Worm (Caenorhabditis elegans): ENCODE measurements around the gene clec-218.

Gene clec-218

DNA sequence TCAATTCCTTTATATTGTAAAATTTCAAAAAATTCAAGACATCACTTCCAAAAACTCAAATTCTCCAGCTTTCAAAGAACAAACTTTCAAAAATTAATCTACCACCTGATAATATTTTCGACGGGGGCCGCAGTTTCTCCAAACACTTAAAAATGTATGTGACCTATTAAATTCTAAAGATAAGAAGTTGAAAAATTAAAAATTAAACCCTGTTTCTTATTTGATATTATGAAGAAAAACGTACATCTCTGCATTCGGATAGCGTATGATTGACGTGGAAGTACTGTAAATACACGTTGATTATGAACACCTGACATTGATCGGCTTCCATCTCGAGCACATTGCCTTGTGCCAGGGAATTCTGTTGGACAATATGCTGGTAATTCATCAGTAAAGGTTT lies 1.8 kb upstream of the clec-218 start:
- TF ChIP-seq let-526 (GFP tag; IDR thresholded peaks at IDR 0.05): peak; percentile 24; the same call in 1 of the 2 replicates
- TF ChIP-seq him-1 (tag; optimal IDR thresholded peaks at IDR 0.05): no peak
- TF ChIP-seq fkh-3 (tag; optimal IDR thresholded peaks at IDR 0.05): no peak
- TF ChIP-seq mes-4 (tag; optimal IDR thresholded peaks at IDR 0.05): no peak
- peak; percentile 59 for TF ChIP-seq nhr-80 (tag; optimal IDR thresholded peaks at IDR 0.05)

DNA sequence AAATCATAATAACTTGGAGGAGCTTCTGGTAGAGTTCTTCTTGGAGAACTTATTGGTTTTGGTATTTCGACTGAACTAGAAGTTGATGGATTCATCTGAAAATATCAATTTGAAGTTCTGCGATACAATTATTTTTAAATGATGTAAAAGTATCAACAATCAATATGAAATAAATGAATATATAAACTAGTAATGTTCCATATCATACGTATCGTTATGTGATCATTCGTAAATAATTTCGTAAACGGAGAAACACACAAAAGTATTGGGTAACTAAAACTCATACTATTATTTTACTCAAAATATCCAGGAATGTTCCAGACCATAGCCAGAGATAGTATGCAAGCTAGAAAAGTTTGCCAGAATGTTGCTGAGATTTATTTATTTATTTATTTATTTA lies 1.4 kb upstream of the clec-218 start, which contains the start of gene W02D7.8:
Gene W02D7.8, minus strand, starts transcription at position 101 of the 400 bp plus-strand sequence.
- TF ChIP-seq lin-54 (GFP tag; optimal IDR thresholded peaks at IDR 0.05) (no peak), snpc-3.4 (tag; optimal IDR thresholded peaks at IDR 0.05) (no peak), hmg-1.2 (GFP tag; IDR thresholded peaks at IDR 0.05) (no peak), hlh-12 (tag; optimal IDR thresholded peaks at IDR 0.05) (no peak), ztf-6 (GFP tag; IDR thresholded peaks at IDR 0.05) (no peak), B0336.3 (GFP tag; IDR thresholded peaks at IDR 0.05) (no peak), mel-28 (tag; optimal IDR thresholded peaks at IDR 0.05; ENCODE audit: borderline replicate concordance) (no peak), F55B11.4 (tag; optimal IDR thresholded peaks at IDR 0.05; ENCODE audit: borderline replicate concordance, insufficient read depth) (no peak), ztf-26 (tag; optimal IDR thresholded peaks at IDR 0.05) (no peak), lin-35 (GFP tag; optimal IDR thresholded peaks at IDR 0.05) (no peak), hlh-26 (GFP tag; conservative IDR thresholded peaks at IDR 0.05) (no peak), let-526 (GFP tag; IDR thresholded peaks at IDR 0.05) (no peak), B0035.1 (tag; optimal IDR thresholded peaks at IDR 0.05) (no peak), ceh-40 (GFP tag; IDR thresholded peaks at IDR 0.05) (no peak), nhr-179 (tag; optimal IDR thresholded peaks at IDR 0.05) (no peak), nfya-1 (tag; optimal IDR thresholded peaks at IDR 0.05; ENCODE audit: borderline replicate concordance, insufficient read depth) (no peak)

DNA sequence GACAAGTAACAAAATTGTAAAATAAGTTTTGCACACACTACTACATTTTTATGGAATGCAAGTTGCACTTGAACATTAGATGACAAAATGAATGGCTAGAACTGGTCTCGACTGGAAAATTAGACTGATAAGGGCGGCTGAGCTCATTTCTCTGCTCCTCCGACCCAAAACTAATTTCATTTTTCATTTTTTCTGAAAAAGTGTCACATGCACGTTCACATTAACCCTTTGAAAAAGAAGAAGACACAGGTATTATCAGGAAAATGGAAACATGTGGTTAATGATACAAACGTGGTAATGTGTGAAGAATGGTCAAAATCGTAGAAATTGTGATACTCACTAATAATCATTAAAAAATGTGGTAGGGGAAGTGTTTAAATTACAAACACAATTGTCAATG lies 729 bp upstream of the clec-218 start:
- TF ChIP-seq snpc-4 (GFP tag; optimal IDR thresholded peaks at IDR 0.05) (no peak), snpc-4 (tag; optimal IDR thresholded peaks at IDR 0.05) (no peak), ceh-58 (GFP tag; IDR thresholded peaks at IDR 0.05) (no peak), madf-10 (tag; optimal IDR thresholded peaks at IDR 0.05) (no peak), tbx-9 (tag; optimal IDR thresholded peaks at IDR 0.05; ENCODE audit: borderline replicate concordance) (no peak), nhr-80 (tag; optimal IDR thresholded peaks at IDR 0.05) (peak; percentile 82), ztf-18 (tag; optimal IDR thresholded peaks at IDR 0.05) (no peak)

DNA sequence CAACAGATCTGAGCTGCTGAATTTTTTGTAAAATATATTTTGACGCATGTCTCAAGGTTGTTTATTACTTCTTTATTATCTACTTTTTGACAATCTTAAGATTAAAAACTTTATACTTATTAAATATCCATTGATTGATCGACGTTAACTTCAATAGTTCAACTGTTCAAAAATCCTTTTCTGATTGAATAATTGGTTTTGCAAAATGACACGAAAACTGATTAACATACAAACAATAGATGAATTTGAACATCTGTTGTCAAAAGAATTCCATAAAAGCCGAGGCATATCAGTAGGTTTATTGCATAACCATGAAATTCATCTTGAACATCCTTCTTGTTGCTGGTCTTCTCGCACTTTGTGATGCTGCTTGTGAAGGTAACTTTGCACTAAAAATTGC lies 3.5 kb downstream of the clec-218 start, which contains the start of gene W02D7.12:
Gene W02D7.12, plus strand, starts transcription at position 301 of the 400 bp plus-strand sequence.
- no peak for TF ChIP-seq egl-44 (GFP tag; IDR thresholded peaks at IDR 0.05)
- TF ChIP-seq ama-1 (optimal IDR thresholded peaks at IDR 0.05): no peak
- TF ChIP-seq ama-1 (GFP tag; optimal IDR thresholded peaks at IDR 0.05): no peak
- TF ChIP-seq madf-10 (tag; optimal IDR thresholded peaks at IDR 0.05): no peak
- no peak for TF ChIP-seq ceh-91 (GFP tag; IDR thresholded peaks at IDR 0.05)
- no peak for TF ChIP-seq nfya-1 (tag; optimal IDR thresholded peaks at IDR 0.05; ENCODE audit: borderline replicate concordance, insufficient read depth)
- no peak for TF ChIP-seq F55B11.4 (tag; optimal IDR thresholded peaks at IDR 0.05; ENCODE audit: borderline replicate concordance, insufficient read depth)
- TF ChIP-seq ceh-58 (GFP tag; IDR thresholded peaks at IDR 0.05): no peak
- TF ChIP-seq B0019.2 (GFP tag; conservative IDR thresholded peaks at IDR 0.05): no peak
- TF ChIP-seq attf-5 (GFP tag; optimal IDR thresholded peaks at IDR 0.05): no peak
- TF ChIP-seq xnd-1 (tag; optimal IDR thresholded peaks at IDR 0.05): no peak
- TF ChIP-seq ztf-25 (GFP tag; IDR thresholded peaks at IDR 0.05): no peak
- TF ChIP-seq lin-40 (tag; optimal IDR thresholded peaks at IDR 0.05): no peak
- TF ChIP-seq hmg-1.2 (GFP tag; IDR thresholded peaks at IDR 0.05): no peak
- TF ChIP-seq lsl-1 (GFP tag; optimal IDR thresholded peaks at IDR 0.05): no peak
- no peak for TF ChIP-seq akir-1 (GFP tag; optimal IDR thresholded peaks at IDR 0.05)
- no peak for TF ChIP-seq lag-1 (GFP tag; IDR thresholded peaks at IDR 0.05)
- TF ChIP-seq fkh-3 (tag; optimal IDR thresholded peaks at IDR 0.05): no peak
- no peak for TF ChIP-seq let-526 (GFP tag; IDR thresholded peaks at IDR 0.05)
- TF ChIP-seq dpl-1 (GFP tag; optimal IDR thresholded peaks at IDR 0.05): no peak
- no peak for TF ChIP-seq Y95B8A.8 (GFP tag; IDR thresholded peaks at IDR 0.05)
